ENCODE assay signal across 5 worm cellular contexts in the genomic region with DNA sequence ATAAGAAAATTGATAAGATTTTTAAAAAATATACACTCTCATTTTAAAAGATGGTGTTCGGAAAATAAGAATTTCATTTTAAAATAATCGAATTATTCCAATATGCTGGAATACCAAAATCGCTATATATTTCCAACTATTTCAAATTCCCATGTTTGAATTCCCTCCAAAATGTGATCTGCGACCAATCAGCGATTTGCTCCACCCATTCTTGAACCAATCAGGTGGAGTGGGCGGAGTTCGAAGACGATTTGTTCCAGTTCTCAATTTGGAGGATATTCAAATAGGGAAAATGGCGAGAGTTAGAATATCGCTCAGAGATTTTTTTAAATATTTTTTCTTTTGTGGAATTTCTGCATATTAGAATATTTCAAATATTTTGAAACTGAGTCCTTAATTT.
TF ChIP-seq lines count a peak whose summit lies in the region.

No protein-coding gene starts in this region.

TF ChIP-seq in whole organism, L1 larva, 84 proteins besides CTCF, POLR2A, EP300 and RAD21 (continues in another document):
- TF ChIP-seq irx-1 (tag; optimal IDR thresholded peaks at IDR 0.05; lab: Kevin White, UChicago), result no peak
- peak in 1 of 2 experiments; percentile 34 for TF ChIP-seq efl-1 (optimal IDR thresholded peaks at IDR 0.05; lab: Kevin White, UChicago)
- TF ChIP-seq efl-1 (GFP tag; optimal IDR thresholded peaks at IDR 0.05 in 1 of 2; lab: Kevin White, UChicago), result peak; percentile 71 to 83
- TF ChIP-seq nhr-20 (tag; optimal IDR thresholded peaks at IDR 0.05; lab: Kevin White, UChicago), result no peak
- no peak for TF ChIP-seq unc-86 (tag; optimal IDR thresholded peaks at IDR 0.05; lab: Kevin White, UChicago)
- TF ChIP-seq nhr-71 (tag; optimal IDR thresholded peaks at IDR 0.05; lab: Kevin White, UChicago), result no peak
- no peak for TF ChIP-seq rnt-1 (tag; optimal IDR thresholded peaks at IDR 0.05; lab: Kevin White, UChicago)
- no peak for TF ChIP-seq mdl-1 (tag; optimal IDR thresholded peaks at IDR 0.05; lab: Kevin White, UChicago)
- TF ChIP-seq dpl-1 (GFP tag; optimal IDR thresholded peaks at IDR 0.05; lab: Kevin White, UChicago), result peak in 2 of 3 experiments; percentile 50 to 67
- no peak for TF ChIP-seq fos-1 (tag; optimal IDR thresholded peaks at IDR 0.05; lab: Kevin White, UChicago)
- TF ChIP-seq nhr-76 (tag; optimal IDR thresholded peaks at IDR 0.05; lab: Kevin White, UChicago), result no peak
- no peak for TF ChIP-seq blmp-1 (tag; optimal IDR thresholded peaks at IDR 0.05; lab: Kevin White, UChicago)
- TF ChIP-seq lin-35 (GFP tag; optimal IDR thresholded peaks at IDR 0.05; lab: Kevin White, UChicago), result peak; percentile 17 to 38
- no peak for TF ChIP-seq nhr-90 (tag; optimal IDR thresholded peaks at IDR 0.05; lab: Kevin White, UChicago; ENCODE audit: poor library complexity)
- no peak for TF ChIP-seq nhr-85 (tag; lab: Kevin White, UChicago)
- TF ChIP-seq Y116A8C.19 (tag; optimal IDR thresholded peaks at IDR 0.05; lab: Kevin White, UChicago; ENCODE audit: borderline replicate concordance), result no peak
- no peak for TF ChIP-seq C04F5.9 (tag; optimal IDR thresholded peaks at IDR 0.05; lab: Kevin White, UChicago)
- no peak for TF ChIP-seq nhr-47 (tag; optimal IDR thresholded peaks at IDR 0.05; lab: Kevin White, UChicago)

TF ChIP-seq in whole organism, L3 larva, 47 proteins besides CTCF, POLR2A, EP300 and RAD21:
- TF ChIP-seq fkh-10 (GFP tag; optimal IDR thresholded peaks at IDR 0.05; lab: Kevin White, UChicago) (no peak), lin-15B (tag; optimal IDR thresholded peaks at IDR 0.05; lab: Kevin White, UChicago) (peak; percentile 3), lin-39 (tag; optimal IDR thresholded peaks at IDR 0.05; lab: Kevin White, UChicago) (no peak), skn-1 (tag; optimal IDR thresholded peaks at IDR 0.05; lab: Kevin White, UChicago) (no peak), nfya-1 (tag; optimal IDR thresholded peaks at IDR 0.05; lab: Kevin White, UChicago; ENCODE audit: insufficient read depth) (peak; percentile 99), elt-2 (tag; optimal IDR thresholded peaks at IDR 0.05; lab: Kevin White, UChicago) (peak; percentile 1)

TF ChIP-seq in whole organism, L4 larva, 104 proteins besides CTCF, POLR2A, EP300 and RAD21:
- peak; percentile 49 for TF ChIP-seq aha-1 (tag; lab: Kevin White, UChicago)
- no peak for TF ChIP-seq vab-7 (GFP tag; IDR thresholded peaks at IDR 0.05; lab: Robert Waterston, UW)
- TF ChIP-seq ama-1 (optimal IDR thresholded peaks at IDR 0.05; lab: Kevin White, UChicago), result no peak
- peak; percentile 1 for TF ChIP-seq mep-1 (tag; optimal IDR thresholded peaks at IDR 0.05; lab: Kevin White, UChicago)
- TF ChIP-seq fkh-10 (GFP tag; optimal IDR thresholded peaks at IDR 0.05; lab: Kevin White, UChicago), result no peak
- no peak for TF ChIP-seq sdz-12 (GFP tag; optimal IDR thresholded peaks at IDR 0.05; lab: Kevin White, UChicago)
- no peak for TF ChIP-seq lin-29 (GFP tag; IDR thresholded peaks at IDR 0.05; lab: Robert Waterston, UW)
- no peak for TF ChIP-seq duxl-1 (tag; optimal IDR thresholded peaks at IDR 0.05; lab: Kevin White, UChicago; ENCODE audit: poor library complexity)
- no peak for TF ChIP-seq dmd-6 (GFP tag; IDR thresholded peaks at IDR 0.05; lab: Robert Waterston, UW)
- 0 out of 2 replicates have a peak, but pooled peaks have one; percentile 31 for TF ChIP-seq lim-7 (GFP tag; IDR thresholded peaks at IDR 0.05; lab: Robert Waterston, UW)
- TF ChIP-seq lin-13 (GFP tag; optimal IDR thresholded peaks at IDR 0.05; lab: Kevin White, UChicago), result no peak
- peak; percentile 40 for TF ChIP-seq dpl-1 (GFP tag; optimal IDR thresholded peaks at IDR 0.05; lab: Kevin White, UChicago)
- no peak for TF ChIP-seq saeg-2 (GFP tag; IDR thresholded peaks at IDR 0.05; lab: Robert Waterston, UW)

TF ChIP-seq in whole organism, late embryonic, 69 proteins besides CTCF, POLR2A, EP300 and RAD21:
- TF ChIP-seq nfya-1 (tag; optimal IDR thresholded peaks at IDR 0.05; lab: Kevin White, UChicago) (peak; percentile 92), hlh-30 (tag; optimal IDR thresholded peaks at IDR 0.05; lab: Kevin White, UChicago; ENCODE audit: insufficient read depth) (no peak), elt-4 (tag; optimal IDR thresholded peaks at IDR 0.05; lab: Kevin White, UChicago) (no peak), ceh-48 (tag; optimal IDR thresholded peaks at IDR 0.05; lab: Kevin White, UChicago) (no peak)

TF ChIP-seq in whole organism, young adult, 124 proteins besides CTCF, POLR2A, EP300 and RAD21:
- TF ChIP-seq F57C9.4 (tag; optimal IDR thresholded peaks at IDR 0.05; lab: Kevin White, UChicago) (no peak), nhr-80 (tag; optimal IDR thresholded peaks at IDR 0.05; lab: Kevin White, UChicago) (no peak), ekl-4 (GFP tag; IDR thresholded peaks at IDR 0.05; lab: Robert Waterston, UW) (no peak; the same call in 1 of the 2 replicates), Y95B8A.8 (GFP tag; IDR thresholded peaks at IDR 0.05; lab: Robert Waterston, UW) (no peak), attf-3 (GFP tag; conservative IDR thresholded peaks at IDR 0.05; lab: Robert Waterston, UW) (no peak), die-1 (tag; optimal IDR thresholded peaks at IDR 0.05; lab: Kevin White, UChicago) (no peak), ztf-26 (tag; optimal IDR thresholded peaks at IDR 0.05; lab: Kevin White, UChicago) (no peak), cebp-2 (GFP tag; IDR thresholded peaks at IDR 0.05; lab: Robert Waterston, UW) (no peak), B0261.1 (tag; optimal IDR thresholded peaks at IDR 0.05; lab: Kevin White, UChicago) (no peak), cebp-1 (GFP tag; IDR thresholded peaks at IDR 0.05; lab: Robert Waterston, UW) (no peak), cebp-1 (tag; optimal IDR thresholded peaks at IDR 0.05; lab: Kevin White, UChicago) (peak; percentile 12), B0019.2 (GFP tag; conservative IDR thresholded peaks at IDR 0.05; lab: Robert Waterston, UW) (no peak), Y53G8AR.9 (GFP tag; conservative IDR thresholded peaks at IDR 0.05; lab: Robert Waterston, UW) (no peak), dox-1 (GFP tag; IDR thresholded peaks at IDR 0.05; lab: Robert Waterston, UW) (0 out of 2 replicates have a peak, but pooled peaks have one; percentile 33), lin-54 (GFP tag; optimal IDR thresholded peaks at IDR 0.05; lab: Kevin White, UChicago) (peak; percentile 10), ama-1 (optimal IDR thresholded peaks at IDR 0.05; lab: Kevin White, UChicago) (no peak), ama-1 (GFP tag; optimal IDR thresholded peaks at IDR 0.05; lab: Kevin White, UChicago) (no peak), F37B4.10 (GFP tag; IDR thresholded peaks at IDR 0.05; lab: Robert Waterston, UW) (no peak), nfyb-1 (GFP tag; IDR thresholded peaks at IDR 0.05; lab: Robert Waterston, UW) (peak; percentile 97), lin-35 (GFP tag; optimal IDR thresholded peaks at IDR 0.05; lab: Kevin White, UChicago) (peak in 1 of 3 experiments; percentile 25), Y67H2A.10 (GFP tag; conservative IDR thresholded peaks at IDR 0.05; lab: Robert Waterston, UW) (no peak), tlf-1 (GFP tag; optimal IDR thresholded peaks at IDR 0.05; lab: Kevin White, UChicago) (no peak), lin-26 (GFP tag; IDR thresholded peaks at IDR 0.05; lab: Robert Waterston, UW) (no peak), gei-17 (GFP tag; optimal IDR thresholded peaks at IDR 0.05; lab: Kevin White, UChicago) (no peak), zim-3 (tag; optimal IDR thresholded peaks at IDR 0.05; lab: Kevin White, UChicago) (no peak)
